2 fruit fly cellular contexts compared by ENCODE assay signal in the genomic region with DNA sequence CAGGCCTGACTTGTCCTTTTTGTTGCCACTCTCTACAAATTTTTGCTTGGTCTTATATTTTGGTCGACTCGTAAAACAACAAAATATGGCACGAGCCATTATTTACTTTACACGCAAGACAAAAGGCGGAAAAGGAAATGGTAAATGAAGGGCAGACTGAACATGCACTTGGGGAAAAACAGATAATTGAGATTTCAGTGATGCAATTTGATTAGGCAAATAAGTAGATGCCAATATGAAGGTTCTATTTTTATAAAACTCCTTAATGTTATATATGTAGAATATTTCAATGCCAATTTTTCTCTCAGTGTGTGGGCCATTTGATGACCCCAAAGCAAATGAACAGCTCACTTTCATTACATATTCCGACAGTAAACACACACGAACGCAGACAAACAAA.
TF ChIP-seq lines count a peak whose summit lies in the region.

No protein-coding gene starts in this region.

- TF ChIP-seq CTCF in whole organism, embryonic (GFP tag; optimal IDR thresholded peaks at IDR 0.05; lab: Kevin White, UChicago): no peak

TF ChIP-seq in whole organism, embryonic, 481 proteins besides CTCF, POLR2A, EP300 and RAD21 (continues in another document):
- TF ChIP-seq Hmr (GFP tag; optimal IDR thresholded peaks at IDR 0.05; lab: Kevin White, UChicago) (peak; percentile 67), Dip3 (GFP tag; optimal IDR thresholded peaks at IDR 0.05; lab: Kevin White, UChicago) (peak; percentile 26), slbo (GFP tag; IDR thresholded peaks at IDR 0.05; lab: Robert Waterston, UW) (peak; percentile 46; the same call in 1 of the 2 replicates), gem (tag; optimal IDR thresholded peaks at IDR 0.05; lab: Kevin White, UChicago) (peak; percentile 46), Fer1 (GFP tag; optimal IDR thresholded peaks at IDR 0.05; lab: Kevin White, UChicago) (peak; percentile 44), crol (GFP tag; IDR thresholded peaks at IDR 0.05; lab: Robert Waterston, UW) (no peak), tio (GFP tag; optimal IDR thresholded peaks at IDR 0.05; lab: Kevin White, UChicago) (peak; percentile 2), sens (GFP tag; lab: Kevin White, UChicago) (peak; percentile 55), CG8924 (tag; optimal IDR thresholded peaks at IDR 0.05; lab: Kevin White, UChicago) (peak; percentile 13), z (GFP tag; IDR thresholded peaks at IDR 0.05; lab: Robert Waterston, UW) (no peak), CG9817 (tag; optimal IDR thresholded peaks at IDR 0.05; lab: Kevin White, UChicago) (peak; percentile 15), grau (tag; optimal IDR thresholded peaks at IDR 0.05; lab: Kevin White, UChicago) (peak; percentile 32), prd (optimal IDR thresholded peaks at IDR 0.05; lab: Kevin White, UChicago) (no peak), prd (GFP tag; IDR thresholded peaks at IDR 0.05; lab: Robert Waterston, UW) (peak; percentile 45; the same call in 2 of the 3 replicates), CHES-1-like (GFP tag; optimal IDR thresholded peaks at IDR 0.05; lab: Kevin White, UChicago) (no peak), Aef1 (GFP tag; IDR thresholded peaks at IDR 0.05; lab: Robert Waterston, UW) (peak; percentile 12; the same call in 1 of the 3 replicates), Ravus (GFP tag; IDR thresholded peaks at IDR 0.05; lab: Robert Waterston, UW) (no peak), CG15269 (tag; optimal IDR thresholded peaks at IDR 0.05; lab: Kevin White, UChicago) (peak; percentile 17), dmrt99B (tag; optimal IDR thresholded peaks at IDR 0.05; lab: Kevin White, UChicago) (peak; percentile 21), CG13287 (GFP tag; IDR thresholded peaks at IDR 0.05; lab: Robert Waterston, UW; ENCODE audit: partially characterized antibody) (no peak), CoRest (tag; optimal IDR thresholded peaks at IDR 0.05; lab: Kevin White, UChicago) (peak; percentile 2), CG2678 (tag; optimal IDR thresholded peaks at IDR 0.05; lab: Kevin White, UChicago) (peak; percentile 53), CG2120 (GFP tag; optimal IDR thresholded peaks at IDR 0.05; lab: Kevin White, UChicago) (peak; percentile 55), dysf (GFP tag; IDR thresholded peaks at IDR 0.05; lab: Robert Waterston, UW) (peak; percentile 46; the same call in 2 of the 3 replicates), CG10565 (GFP tag; optimal IDR thresholded peaks at IDR 0.05; lab: Kevin White, UChicago) (no peak), CG11504 (tag; optimal IDR thresholded peaks at IDR 0.05; lab: Kevin White, UChicago) (peak; percentile 27), Rfx (GFP tag; IDR thresholded peaks at IDR 0.05; lab: Robert Waterston, UW) (peak; percentile 55; the same call in 1 of the 2 replicates), BtbVII (GFP tag; optimal IDR thresholded peaks at IDR 0.05; lab: Kevin White, UChicago) (peak; percentile 10), pan (optimal IDR thresholded peaks at IDR 0.05; lab: Kevin White, UChicago) (no peak), pan (GFP tag; optimal IDR thresholded peaks at IDR 0.05 in 1 of 2, IDR thresholded peaks at IDR 0.05 in 1 of 2) (peak in 1 of 2 experiments; percentile 11), Mrtf (GFP tag; IDR thresholded peaks at IDR 0.05; lab: Robert Waterston, UW) (0 out of 3 replicates have a peak, but pooled peaks have one; percentile 8), vvl (GFP tag; IDR thresholded peaks at IDR 0.05; lab: Robert Waterston, UW) (peak; percentile 22; the same call in 1 of the 2 replicates), CG12769 (tag; optimal IDR thresholded peaks at IDR 0.05; lab: Kevin White, UChicago) (peak; percentile 39), CG10543 (GFP tag; optimal IDR thresholded peaks at IDR 0.05; lab: Kevin White, UChicago) (peak; percentile 8), Med (GFP tag; lab: Kevin White, UChicago) (peak; percentile 28), esg (GFP tag; conservative IDR thresholded peaks at IDR 0.05; lab: Robert Waterston, UW) (0 out of 2 replicates have a peak, but pooled peaks have one; percentile 13), CG7839 (tag; optimal IDR thresholded peaks at IDR 0.05; lab: Kevin White, UChicago) (peak; percentile 7), ranshi (GFP tag; IDR thresholded peaks at IDR 0.05; lab: Robert Waterston, UW) (0 out of 2 replicates have a peak, but pooled peaks have one; percentile 9), Atf3 (GFP tag; optimal IDR thresholded peaks at IDR 0.05; lab: Kevin White, UChicago) (no peak), Nf-YB (GFP tag; optimal IDR thresholded peaks at IDR 0.05; lab: Kevin White, UChicago) (no peak), sob (GFP tag; IDR thresholded peaks at IDR 0.05; lab: Robert Waterston, UW) (peak; percentile 24; the same call in 1 of the 2 replicates)

TF ChIP-seq in whole organism, prepupa, 60 proteins besides CTCF, POLR2A, EP300 and RAD21:
- TF ChIP-seq CG10631 (GFP tag; optimal IDR thresholded peaks at IDR 0.05; lab: Kevin White, UChicago) (no peak), ss (GFP tag; optimal IDR thresholded peaks at IDR 0.05; lab: Kevin White, UChicago) (no peak), CG31627 (GFP tag; optimal IDR thresholded peaks at IDR 0.05; lab: Kevin White, UChicago) (no peak), Eip78C (GFP tag; lab: Kevin White, UChicago) (peak; percentile 51), fkh (GFP tag; optimal IDR thresholded peaks at IDR 0.05; lab: Kevin White, UChicago) (peak; percentile 14)
